Worm (Caenorhabditis elegans): Measurements from ENCODE around the gene unc-32.

DNA sequence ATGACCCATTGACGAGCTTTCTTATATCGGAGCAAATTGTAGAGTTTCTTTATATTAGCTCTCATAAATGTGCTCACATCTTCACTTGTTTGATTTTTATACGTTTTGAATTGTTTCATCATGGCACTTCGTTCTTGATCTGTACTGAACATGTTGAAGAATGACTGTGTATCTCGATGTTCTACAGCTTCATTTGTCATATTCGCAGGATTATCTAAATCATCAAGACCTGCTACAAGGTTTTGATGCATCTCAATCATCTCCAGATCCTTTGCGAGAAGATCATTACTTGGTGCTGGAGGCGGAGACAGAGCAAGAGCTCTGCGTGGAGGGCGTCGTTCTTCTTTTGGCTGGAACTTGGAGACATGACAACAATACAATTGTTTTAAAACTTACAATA lies 2.2 kb upstream of the unc-32 start:
- TF ChIP-seq zag-1 (tag; optimal IDR thresholded peaks at IDR 0.05), result no peak
- TF ChIP-seq nhr-11 (tag; optimal IDR thresholded peaks at IDR 0.05), result no peak
- no peak for TF ChIP-seq lin-15B (tag; optimal IDR thresholded peaks at IDR 0.05)
- TF ChIP-seq snpc-4 (tag; optimal IDR thresholded peaks at IDR 0.05), result no peak
- no peak for TF ChIP-seq ceh-82 (tag; optimal IDR thresholded peaks at IDR 0.05)
- TF ChIP-seq pqm-1 (tag; optimal IDR thresholded peaks at IDR 0.05), result no peak
- TF ChIP-seq unc-62 (GFP tag; optimal IDR thresholded peaks at IDR 0.05), result no peak
- no peak for TF ChIP-seq tbx-2 (tag; optimal IDR thresholded peaks at IDR 0.05)
